Worm (Caenorhabditis elegans) whole organism, young adult: Measurements from ENCODE around the gene T05B4.13.

ENCODE experiments used
- B0035.1 ChIP-seq: sonication (generic microtip); optimal IDR thresholded peaks from 2 replicates; lab custom pipeline; 2016; ENCODE audit warnings: missing genetic modification characterization, mild to moderate bottlenecking, missing compliant biosample characterization, missing genotype, missing genetic modification reagents
- B0261.1 ChIP-seq: sonication (generic microtip); optimal IDR thresholded peaks from 2 replicates; lab custom pipeline; 2016; ENCODE audit warnings: mild to moderate bottlenecking, missing genetic modification characterization, moderate library complexity, missing compliant biosample characterization
- C06A6.2 ChIP-seq: fragments of 200-800 bp; sonication (Bioruptor generic); conservative IDR thresholded peaks from 2 replicates; pipeline ENCODE4 v1.3.6; 2022; ENCODE audit warnings: missing genetic modification characterization, missing compliant biosample characterization
- C17E4.6 ChIP-seq: fragments of 200-800 bp; sonication (Bioruptor generic); IDR thresholded peaks from 2 replicates; pipeline ENCODE4 v1.3.6; 2022; ENCODE audit warnings: missing genetic modification reagents, missing genetic modification characterization, missing compliant biosample characterization
- D2030.7 ChIP-seq: fragments of 200-800 bp; sonication (Bioruptor generic); IDR thresholded peaks from 2 replicates; pipeline ENCODE4 v1.3.6; 2022; ENCODE audit warnings: missing genetic modification reagents, missing genetic modification characterization, missing compliant biosample characterization
- F49E8.2 ChIP-seq: sonication (generic microtip); optimal IDR thresholded peaks from 3 replicates; lab custom pipeline; 2017; ENCODE audit warnings: missing genetic modification characterization, mild to moderate bottlenecking, missing compliant biosample characterization, antibody characterized with exemption, moderate library complexity; ENCODE audit not compliant: insufficient read depth
- F57A8.1 ChIP-seq: fragments of 200-800 bp; sonication (Bioruptor generic); optimal IDR thresholded peaks from 2 replicates; lab custom pipeline; 2018; ENCODE audit warnings: mild to moderate bottlenecking, missing genetic modification characterization, moderate library complexity, missing compliant biosample characterization
- Y53F4B.3 ChIP-seq: fragments of 200-800 bp; sonication (Bioruptor generic); IDR thresholded peaks from 2 replicates; pipeline ENCODE4 v1.3.6; 2022; ENCODE audit warnings: missing genetic modification reagents, missing genetic modification characterization, missing compliant biosample characterization
- Y56A3A.18 ChIP-seq: fragments of 200-800 bp; sonication (Bioruptor generic); IDR thresholded peaks from 2 replicates; pipeline ENCODE4 v1.3.6; 2022; ENCODE audit warnings: missing genetic modification reagents, missing genetic modification characterization, missing compliant biosample characterization
- Y95B8A.8 ChIP-seq: fragments of 200-800 bp; sonication (Bioruptor generic); IDR thresholded peaks from 2 replicates; pipeline ENCODE4 v1.3.6; 2022; ENCODE audit warnings: missing genetic modification reagents, missing genetic modification characterization, missing compliant biosample characterization
- ama-1 ChIP-seq, 3 experiments: fragments of 150-350 bp in 1 of 3; sonication (generic microtip) in 2 of 3; optimal IDR thresholded peaks; 2 replicates each; lab custom pipeline; 2014 to 2018; ENCODE audit warnings: missing biosample characterization in 2 of 3, missing genetic modification characterization in 2 of 3, missing genetic modification reagents in 2 of 3
- athp-1 ChIP-seq: sonication (generic microtip); optimal IDR thresholded peaks from 2 replicates; lab custom pipeline; 2017; ENCODE audit warnings: mild to moderate bottlenecking, missing genetic modification characterization, missing compliant biosample characterization
- cebp-2 ChIP-seq: fragments of 200-800 bp; sonication (Bioruptor generic); IDR thresholded peaks from 2 replicates; pipeline ENCODE4 v1.3.6; 2022; ENCODE audit warnings: missing genetic modification characterization, missing compliant biosample characterization
- ceh-40 ChIP-seq: fragments of 200-800 bp; sonication (Bioruptor generic); IDR thresholded peaks from 2 replicates; pipeline ENCODE4 v1.3.6; 2022; ENCODE audit warnings: missing genetic modification characterization, missing compliant biosample characterization
- ceh-91 ChIP-seq: fragments of 200-800 bp; sonication (Bioruptor generic); IDR thresholded peaks from 2 replicates; pipeline ENCODE4 v1.3.6; 2022; ENCODE audit warnings: missing genetic modification reagents, missing genetic modification characterization, missing compliant biosample characterization
- ekl-4 ChIP-seq: fragments of 200-800 bp; sonication (Bioruptor generic); IDR thresholded peaks from 2 replicates; pipeline ENCODE4 v1.3.6; 2022; ENCODE audit warnings: missing genetic modification reagents, missing genetic modification characterization, missing compliant biosample characterization
- fkh-3 ChIP-seq: sonication (generic microtip); optimal IDR thresholded peaks from 2 replicates; lab custom pipeline; 2016; ENCODE audit warnings: mild to moderate bottlenecking, missing genetic modification characterization, missing compliant biosample characterization
- gei-17 ChIP-seq: fragments of 200-800 bp; sonication (Bioruptor generic); optimal IDR thresholded peaks from 2 replicates; lab custom pipeline; 2018; ENCODE audit warnings: mild to moderate bottlenecking, missing genetic modification characterization, missing compliant biosample characterization
- hlh-12 ChIP-seq: sonication (generic microtip); optimal IDR thresholded peaks from 2 replicates; lab custom pipeline; 2016; ENCODE audit warnings: missing genetic modification characterization, missing compliant biosample characterization
- hlh-26 ChIP-seq: fragments of 200-800 bp; sonication (Bioruptor generic); conservative IDR thresholded peaks from 2 replicates; pipeline ENCODE4 v1.3.6; 2022; ENCODE audit warnings: missing genetic modification reagents, missing genetic modification characterization, missing compliant biosample characterization
- hrde-1 ChIP-seq: sonication (generic microtip); optimal IDR thresholded peaks from 2 replicates; lab custom pipeline; 2016; ENCODE audit warnings: missing genetic modification characterization, mild to moderate bottlenecking, missing compliant biosample characterization, moderate library complexity, missing genotype, missing genetic modification reagents, borderline replicate concordance
- hsf-1 ChIP-seq: fragments of 200-800 bp; sonication (Bioruptor generic); IDR thresholded peaks from 2 replicates; pipeline ENCODE4 v1.3.6; 2022; ENCODE audit warnings: missing genetic modification reagents, missing genetic modification characterization, missing compliant biosample characterization
- let-607 ChIP-seq, 2 experiments: fragments of 200-800 bp in 1 of 2; sonication (Bioruptor generic) in 1 of 2; sonication (generic microtip) in 1 of 2; optimal IDR thresholded peaks; 2 replicates each; lab custom pipeline; 2016 to 2018; ENCODE audit warnings: mild to moderate bottlenecking in 2 of 2, missing compliant biosample characterization in 2 of 2, missing genetic modification characterization in 2 of 2, moderate library complexity in 2 of 2, missing genotype in 1 of 2
- lin-35 ChIP-seq, 3 experiments: fragments of 150-350 bp in 2 of 3; sonication (generic microtip) in 1 of 3; optimal IDR thresholded peaks; 2 replicates each; lab custom pipeline; 2014 to 2018; ENCODE audit warnings: missing biosample characterization in 3 of 3, missing genetic modification characterization in 3 of 3, missing genetic modification reagents in 3 of 3
- lin-54 ChIP-seq: fragments of 200-800 bp; sonication (Bioruptor generic); optimal IDR thresholded peaks from 2 replicates; lab custom pipeline; 2018; ENCODE audit warnings: mild to moderate bottlenecking, missing genetic modification characterization, missing compliant biosample characterization
- lir-1 ChIP-seq: fragments of 200-800 bp; sonication (Bioruptor generic); conservative IDR thresholded peaks from 2 replicates; pipeline ENCODE4 v1.3.6; 2022; ENCODE audit warnings: missing genetic modification reagents, missing genetic modification characterization, missing compliant biosample characterization
- mxl-1 ChIP-seq: sonication (generic microtip); optimal IDR thresholded peaks from 2 replicates; lab custom pipeline; 2016; ENCODE audit warnings: missing genetic modification characterization, missing compliant biosample characterization
- nfyb-1 ChIP-seq: fragments of 200-800 bp; sonication (Bioruptor generic); IDR thresholded peaks from 2 replicates; pipeline ENCODE4 v1.3.6; 2022; ENCODE audit warnings: missing genetic modification reagents, missing genetic modification characterization, missing compliant biosample characterization
- nhr-120 ChIP-seq: fragments of 200-800 bp; sonication (Bioruptor generic); IDR thresholded peaks from 2 replicates; pipeline ENCODE4 v1.3.6; 2022; ENCODE audit warnings: missing genetic modification characterization, missing compliant biosample characterization
- nhr-80 ChIP-seq: sonication (generic microtip); optimal IDR thresholded peaks from 2 replicates; lab custom pipeline; 2016; ENCODE audit warnings: missing genetic modification characterization, missing compliant biosample characterization
- nhr-90 ChIP-seq: sonication (generic microtip); optimal IDR thresholded peaks from 2 replicates; lab custom pipeline; 2016; ENCODE audit warnings: missing genotype, mild to moderate bottlenecking, missing genetic modification characterization, missing compliant biosample characterization
- pbrm-1 ChIP-seq: fragments of 200-800 bp; sonication (Bioruptor generic); IDR thresholded peaks from 2 replicates; pipeline ENCODE4 v1.3.6; 2022; ENCODE audit warnings: missing genetic modification reagents, missing genetic modification characterization, missing compliant biosample characterization
- repo-1 ChIP-seq: sonication (generic microtip); optimal IDR thresholded peaks from 2 replicates; lab custom pipeline; 2017; ENCODE audit warnings: mild to moderate bottlenecking, missing genetic modification characterization, missing compliant biosample characterization
- snpc-1.1 ChIP-seq: sonication (generic microtip); optimal IDR thresholded peaks from 2 replicates; lab custom pipeline; 2017; ENCODE audit warnings: missing genetic modification characterization, mild to moderate bottlenecking, missing compliant biosample characterization, antibody characterized with exemption, moderate library complexity, missing genotype, missing genetic modification reagents; ENCODE audit not compliant: insufficient read depth
- snpc-3.4 ChIP-seq: sonication (generic microtip); optimal IDR thresholded peaks from 2 replicates; lab custom pipeline; 2017; ENCODE audit warnings: missing genetic modification characterization, mild to moderate bottlenecking, missing compliant biosample characterization, antibody characterized with exemption, moderate library complexity, missing genotype, missing genetic modification reagents
- unc-130 ChIP-seq: sonication (generic microtip); optimal IDR thresholded peaks from 2 replicates; lab custom pipeline; 2016; ENCODE audit warnings: missing genetic modification reagents, missing genetic modification characterization, missing compliant biosample characterization
- zfh-2 ChIP-seq: fragments of 200-800 bp; sonication (Bioruptor generic); conservative IDR thresholded peaks from 2 replicates; pipeline ENCODE4 v1.3.6; 2022; ENCODE audit warnings: missing genetic modification reagents, missing genetic modification characterization, missing compliant biosample characterization
- ztf-18 ChIP-seq: sonication (generic microtip); optimal IDR thresholded peaks from 2 replicates; lab custom pipeline; 2016; ENCODE audit warnings: missing genotype, mild to moderate bottlenecking, missing genetic modification characterization, missing compliant biosample characterization
- ztf-3 ChIP-seq: fragments of 200-800 bp; sonication (Bioruptor generic); optimal IDR thresholded peaks from 2 replicates; lab custom pipeline; 2018; ENCODE audit warnings: mild to moderate bottlenecking, missing genetic modification characterization, missing compliant biosample characterization

T05B4.13 gene

ce11 chrV:4109873-4110272, 17.5 kb downstream of the T05B4.13 start, which contains the start of gene clc-18 (continued):
- TF ChIP-seq ama-1 (optimal IDR thresholded peaks at IDR 0.05; lab: Kevin White, UChicago): no peak
- TF ChIP-seq ama-1 (GFP tag; optimal IDR thresholded peaks at IDR 0.05; lab: Kevin White, UChicago): no peak
- TF ChIP-seq ekl-4: no peak
- no peak for TF ChIP-seq F49E8.2 (tag; lab: Kevin White, UChicago)
- TF ChIP-seq ceh-40 (GFP tag; lab: Robert Waterston, UW): no peak
- no peak for TF ChIP-seq hrde-1 (tag; lab: Kevin White, UChicago)

DNA sequence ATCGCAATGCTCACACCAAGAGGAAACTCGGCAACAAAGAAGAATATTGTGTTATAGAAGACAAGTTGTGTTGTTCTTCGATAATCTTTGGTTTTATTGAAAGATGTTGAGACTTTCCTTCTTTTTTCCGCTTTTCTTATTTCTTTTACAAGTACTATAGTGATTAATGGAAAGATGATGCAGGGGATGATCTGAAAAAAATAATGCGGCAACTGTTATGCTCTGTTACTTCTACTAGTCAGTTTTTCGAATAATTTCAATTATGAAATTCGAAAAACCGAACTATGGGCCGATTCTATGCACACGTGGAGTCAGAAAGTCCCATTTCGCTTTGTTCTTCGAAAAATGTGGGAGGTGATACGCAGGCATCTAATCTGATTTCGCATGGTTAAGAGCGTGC, 20.6 kb downstream of the T05B4.13 start:
- no peak for TF ChIP-seq unc-130
- TF ChIP-seq C17E4.6 (GFP tag; lab: Robert Waterston, UW): no peak
- no peak for TF ChIP-seq Y53F4B.3 (GFP tag; lab: Robert Waterston, UW)
- TF ChIP-seq nhr-80: no peak
- TF ChIP-seq Y95B8A.8 (GFP tag; lab: Robert Waterston, UW): no peak
- TF ChIP-seq F57A8.1 (GFP tag; lab: Kevin White, UChicago): no peak
- no peak for TF ChIP-seq nfyb-1
- TF ChIP-seq B0261.1 (tag; lab: Kevin White, UChicago): no peak
- TF ChIP-seq ceh-91 (GFP tag; lab: Robert Waterston, UW): no peak
- TF ChIP-seq athp-1: no peak
- TF ChIP-seq lir-1 (GFP tag; lab: Robert Waterston, UW): no peak
- TF ChIP-seq D2030.7 (GFP tag; lab: Robert Waterston, UW): no peak
- no peak for TF ChIP-seq hlh-12
- no peak for TF ChIP-seq Y56A3A.18 (GFP tag; lab: Robert Waterston, UW)
- TF ChIP-seq zfh-2 (GFP tag; lab: Robert Waterston, UW): no peak
- TF ChIP-seq ztf-18 (tag; lab: Kevin White, UChicago): no peak
- no peak for TF ChIP-seq C06A6.2 (GFP tag; lab: Robert Waterston, UW)
- TF ChIP-seq mxl-1 (tag; lab: Kevin White, UChicago): no peak
- TF ChIP-seq hsf-1 (GFP tag; lab: Robert Waterston, UW): no peak

ce11 chrV:4104298-4104697, 23.0 kb downstream of the T05B4.13 start, which contains the start of gene srj-39:
TSS of gene srj-39 (plus strand) at chrV:4104598.
- no peak for TF ChIP-seq nhr-90 (tag; lab: Kevin White, UChicago)
- TF ChIP-seq snpc-1.1 (tag; lab: Kevin White, UChicago): no peak
- TF ChIP-seq, all 124 proteins: peak for 0

- TF ChIP-seq ztf-18 (tag; lab: Kevin White, UChicago) (no peak), cebp-2 (no peak), repo-1 (no peak), nhr-120 (GFP tag; lab: Robert Waterston, UW) (no peak), B0035.1 (no peak), snpc-3.4 (tag; lab: Kevin White, UChicago) (no peak), athp-1 (no peak), lin-35 (GFP tag; optimal IDR thresholded peaks at IDR 0.05; lab: Kevin White, UChicago) (no peak), pbrm-1 (GFP tag; lab: Robert Waterston, UW) (no peak), fkh-3 (no peak), let-607 (tag; optimal IDR thresholded peaks at IDR 0.05; lab: Kevin White, UChicago) (no peak), lin-54 (GFP tag; lab: Kevin White, UChicago) (no peak), hlh-26 (no peak), gei-17 (no peak), nfyb-1 (no peak), ztf-3 (GFP tag; lab: Kevin White, UChicago) (no peak)
Measured at ce11 chrV:4101567-4101966, 25.8 kb downstream of the T05B4.13 start, which contains the start of gene srj-40. TSS of gene srj-40 (plus strand) at chrV:4101867.
